Worm (Caenorhabditis elegans) whole organism, young adult: ENCODE data around the gene spe-51.

ENCODE experiments used
- B0035.1 ChIP-seq: sonication (generic microtip); optimal IDR thresholded peaks from 2 replicates; lab custom pipeline; 2016; ENCODE audit warnings: missing genetic modification characterization, mild to moderate bottlenecking, missing compliant biosample characterization, missing genotype, missing genetic modification reagents
- B0336.3 ChIP-seq: fragments of 200-800 bp; sonication (Bioruptor generic); IDR thresholded peaks from 2 replicates; pipeline ENCODE4 v1.3.6; 2022; ENCODE audit warnings: missing genetic modification characterization, missing compliant biosample characterization
- C06A6.2 ChIP-seq: fragments of 200-800 bp; sonication (Bioruptor generic); conservative IDR thresholded peaks from 2 replicates; pipeline ENCODE4 v1.3.6; 2022; ENCODE audit warnings: missing genetic modification characterization, missing compliant biosample characterization
- D2030.7 ChIP-seq: fragments of 200-800 bp; sonication (Bioruptor generic); IDR thresholded peaks from 2 replicates; pipeline ENCODE4 v1.3.6; 2022; ENCODE audit warnings: missing genetic modification reagents, missing genetic modification characterization, missing compliant biosample characterization
- F23B12.7 ChIP-seq: sonication (generic microtip); optimal IDR thresholded peaks from 2 replicates; lab custom pipeline; 2017; ENCODE audit warnings: missing genetic modification characterization, mild to moderate bottlenecking, missing compliant biosample characterization, antibody characterized with exemption, moderate library complexity; ENCODE audit not compliant: insufficient read depth
- F39B2.1 ChIP-seq: fragments of 200-800 bp; sonication (Bioruptor generic); IDR thresholded peaks from 2 replicates; pipeline ENCODE4 v1.3.6; 2022; ENCODE audit warnings: missing genetic modification reagents, missing genetic modification characterization, missing compliant biosample characterization
- F52B5.7 ChIP-seq: sonication (generic microtip); optimal IDR thresholded peaks from 2 replicates; lab custom pipeline; 2016; ENCODE audit warnings: mild to moderate bottlenecking, missing genetic modification characterization, missing compliant biosample characterization
- F57A8.1 ChIP-seq: fragments of 200-800 bp; sonication (Bioruptor generic); optimal IDR thresholded peaks from 2 replicates; lab custom pipeline; 2018; ENCODE audit warnings: mild to moderate bottlenecking, missing genetic modification characterization, moderate library complexity, missing compliant biosample characterization
- Y79H2A.3 ChIP-seq: fragments of 200-800 bp; sonication (Bioruptor generic); conservative IDR thresholded peaks from 2 replicates; pipeline ENCODE4 v1.3.6; 2022; ENCODE audit warnings: missing genetic modification reagents, missing genetic modification characterization, missing compliant biosample characterization
- akir-1 ChIP-seq: fragments of 200-800 bp; sonication (Bioruptor generic); optimal IDR thresholded peaks from 2 replicates; lab custom pipeline; 2018; ENCODE audit warnings: mild to moderate bottlenecking, missing genetic modification characterization, moderate library complexity, missing compliant biosample characterization
- ama-1 ChIP-seq, 3 experiments: fragments of 150-350 bp in 1 of 3; sonication (generic microtip) in 2 of 3; optimal IDR thresholded peaks; 2 replicates each; lab custom pipeline; 2014 to 2018; ENCODE audit warnings: missing biosample characterization in 2 of 3, missing genetic modification characterization in 2 of 3, missing genetic modification reagents in 2 of 3
- aptf-3 ChIP-seq: fragments of 200-800 bp; sonication (Bioruptor generic); IDR thresholded peaks from 2 replicates; pipeline ENCODE4 v1.3.6; 2022; ENCODE audit warnings: missing genetic modification characterization, missing compliant biosample characterization
- athp-1 ChIP-seq: sonication (generic microtip); optimal IDR thresholded peaks from 2 replicates; lab custom pipeline; 2017; ENCODE audit warnings: mild to moderate bottlenecking, missing genetic modification characterization, missing compliant biosample characterization
- bed-1 ChIP-seq: fragments of 200-800 bp; sonication (Bioruptor generic); IDR thresholded peaks from 2 replicates; pipeline ENCODE4 v1.3.6; 2022; ENCODE audit warnings: missing genetic modification reagents, missing genetic modification characterization, missing compliant biosample characterization
- ceh-27 ChIP-seq: fragments of 200-800 bp; sonication (Bioruptor generic); optimal IDR thresholded peaks from 2 replicates; lab custom pipeline; 2018; ENCODE audit warnings: mild to moderate bottlenecking, missing genetic modification characterization, moderate library complexity, missing compliant biosample characterization
- ceh-40 ChIP-seq: fragments of 200-800 bp; sonication (Bioruptor generic); IDR thresholded peaks from 2 replicates; pipeline ENCODE4 v1.3.6; 2022; ENCODE audit warnings: missing genetic modification characterization, missing compliant biosample characterization
- ceh-58 ChIP-seq: fragments of 200-800 bp; sonication (Bioruptor generic); IDR thresholded peaks from 2 replicates; pipeline ENCODE4 v1.3.6; 2022; ENCODE audit warnings: missing genetic modification characterization, missing compliant biosample characterization
- ceh-79 ChIP-seq: sonication (generic microtip); optimal IDR thresholded peaks from 2 replicates; lab custom pipeline; 2017; ENCODE audit warnings: mild to moderate bottlenecking, missing genetic modification characterization, missing compliant biosample characterization
- die-1 ChIP-seq: sonication (generic microtip); optimal IDR thresholded peaks from 2 replicates; lab custom pipeline; 2016; ENCODE audit warnings: missing genotype, mild to moderate bottlenecking, missing genetic modification characterization, missing compliant biosample characterization
- efl-1 ChIP-seq: fragments of 150-350 bp; optimal IDR thresholded peaks from 2 replicates; lab custom pipeline; 2014; ENCODE audit warnings: missing biosample characterization, missing genetic modification reagents, missing genetic modification characterization
- egl-44 ChIP-seq: fragments of 200-800 bp; sonication (Bioruptor generic); IDR thresholded peaks from 2 replicates; pipeline ENCODE4 v1.3.6; 2022; ENCODE audit warnings: missing genetic modification reagents, missing genetic modification characterization, missing compliant biosample characterization
- fkh-3 ChIP-seq: sonication (generic microtip); optimal IDR thresholded peaks from 2 replicates; lab custom pipeline; 2016; ENCODE audit warnings: mild to moderate bottlenecking, missing genetic modification characterization, missing compliant biosample characterization
- hmg-1.2 ChIP-seq: fragments of 200-800 bp; sonication (Bioruptor generic); IDR thresholded peaks from 2 replicates; pipeline ENCODE4 v1.3.6; 2022; ENCODE audit warnings: missing genetic modification reagents, missing genetic modification characterization, missing compliant biosample characterization
- hmg-20 ChIP-seq: fragments of 200-800 bp; sonication (Bioruptor generic); IDR thresholded peaks from 2 replicates; pipeline ENCODE4 v1.3.6; 2022; ENCODE audit warnings: missing genetic modification reagents, missing genetic modification characterization, missing compliant biosample characterization
- lin-35 ChIP-seq, 3 experiments: fragments of 150-350 bp in 2 of 3; sonication (generic microtip) in 1 of 3; optimal IDR thresholded peaks; 2 replicates each; lab custom pipeline; 2014 to 2018; ENCODE audit warnings: missing biosample characterization in 3 of 3, missing genetic modification characterization in 3 of 3, missing genetic modification reagents in 3 of 3
- lin-40 ChIP-seq: sonication (generic microtip); optimal IDR thresholded peaks from 2 replicates; lab custom pipeline; 2016; ENCODE audit warnings: missing genetic modification characterization, mild to moderate bottlenecking, missing compliant biosample characterization, missing genotype, missing genetic modification reagents
- madf-10 ChIP-seq: sonication (generic microtip); optimal IDR thresholded peaks from 2 replicates; lab custom pipeline; 2016; ENCODE audit warnings: mild to moderate bottlenecking, missing genetic modification characterization, missing compliant biosample characterization
- madf-8 ChIP-seq: fragments of 200-800 bp; sonication (Bioruptor generic); conservative IDR thresholded peaks from 2 replicates; pipeline ENCODE4 v1.3.6; 2022; ENCODE audit warnings: missing genetic modification reagents, missing genetic modification characterization, missing compliant biosample characterization
- mel-28 ChIP-seq: sonication (generic microtip); optimal IDR thresholded peaks from 2 replicates; lab custom pipeline; 2016; ENCODE audit warnings: borderline replicate concordance, mild to moderate bottlenecking, missing genetic modification characterization, missing compliant biosample characterization
- nhr-27 ChIP-seq: fragments of 200-800 bp; sonication (Bioruptor generic); optimal IDR thresholded peaks from 2 replicates; lab custom pipeline; 2018; ENCODE audit warnings: mild to moderate bottlenecking, missing genetic modification characterization, moderate library complexity, missing compliant biosample characterization
- pha-4 ChIP-seq: fragments of 150-350 bp; sonication (generic microtip); optimal IDR thresholded peaks from 2 replicates; lab custom pipeline; 2014; ENCODE audit warnings: missing biosample characterization, missing genetic modification reagents, missing genetic modification characterization
- rec-8 ChIP-seq, 2 experiments: sonication (generic microtip); optimal IDR thresholded peaks; 2 replicates each; lab custom pipeline; 2016; ENCODE audit warnings: mild to moderate bottlenecking in 2 of 2, missing genetic modification characterization in 2 of 2, missing genetic modification reagents in 2 of 2, missing genotype in 2 of 2, missing biosample characterization in 1 of 2, missing compliant biosample characterization in 1 of 2, moderate library complexity in 1 of 2
- sdz-38 ChIP-seq: sonication (generic microtip); optimal IDR thresholded peaks from 2 replicates; lab custom pipeline; 2016; ENCODE audit warnings: missing genotype, missing genetic modification characterization, missing compliant biosample characterization
- sea-2 ChIP-seq: fragments of 200-800 bp; sonication (Bioruptor generic); IDR thresholded peaks from 2 replicates; pipeline ENCODE4 v1.3.6; 2022; ENCODE audit warnings: missing genetic modification characterization, missing compliant biosample characterization
- snpc-1.1 ChIP-seq: sonication (generic microtip); optimal IDR thresholded peaks from 2 replicates; lab custom pipeline; 2017; ENCODE audit warnings: missing genetic modification characterization, mild to moderate bottlenecking, missing compliant biosample characterization, antibody characterized with exemption, moderate library complexity, missing genotype, missing genetic modification reagents; ENCODE audit not compliant: insufficient read depth
- snpc-1.3 ChIP-seq: sonication (generic microtip); optimal IDR thresholded peaks from 2 replicates; lab custom pipeline; 2017; ENCODE audit warnings: missing genetic modification characterization, mild to moderate bottlenecking, missing compliant biosample characterization, antibody characterized with exemption, moderate library complexity, missing genotype, missing genetic modification reagents; ENCODE audit not compliant: insufficient read depth
- tlf-1 ChIP-seq: fragments of 200-800 bp; sonication (Bioruptor generic); optimal IDR thresholded peaks from 2 replicates; lab custom pipeline; 2018; ENCODE audit warnings: mild to moderate bottlenecking, missing genetic modification characterization, missing compliant biosample characterization
- unc-62 ChIP-seq: fragments of 150-350 bp; optimal IDR thresholded peaks from 2 replicates; lab custom pipeline; 2014; ENCODE audit warnings: missing biosample characterization, missing genetic modification reagents, missing genetic modification characterization
- zfh-2 ChIP-seq: fragments of 200-800 bp; sonication (Bioruptor generic); conservative IDR thresholded peaks from 2 replicates; pipeline ENCODE4 v1.3.6; 2022; ENCODE audit warnings: missing genetic modification reagents, missing genetic modification characterization, missing compliant biosample characterization
- zim-3 ChIP-seq: sonication (generic microtip); optimal IDR thresholded peaks from 2 replicates; lab custom pipeline; 2017; ENCODE audit warnings: mild to moderate bottlenecking, missing genetic modification characterization, moderate library complexity, missing compliant biosample characterization
- ztf-18 ChIP-seq: sonication (generic microtip); optimal IDR thresholded peaks from 2 replicates; lab custom pipeline; 2016; ENCODE audit warnings: missing genotype, mild to moderate bottlenecking, missing genetic modification characterization, missing compliant biosample characterization
- ztf-22 ChIP-seq: fragments of 200-800 bp; sonication (Bioruptor generic); optimal IDR thresholded peaks from 2 replicates; lab custom pipeline; 2018; ENCODE audit warnings: mild to moderate bottlenecking, missing genetic modification characterization, moderate library complexity, missing compliant biosample characterization
- ztf-28 ChIP-seq: fragments of 200-800 bp; sonication (Bioruptor generic); IDR thresholded peaks from 2 replicates; pipeline ENCODE4 v1.3.6; 2022; ENCODE audit warnings: missing genetic modification reagents, missing genetic modification characterization, missing compliant biosample characterization
- ztf-3 ChIP-seq: fragments of 200-800 bp; sonication (Bioruptor generic); optimal IDR thresholded peaks from 2 replicates; lab custom pipeline; 2018; ENCODE audit warnings: mild to moderate bottlenecking, missing genetic modification characterization, missing compliant biosample characterization
- ztf-6 ChIP-seq: fragments of 200-800 bp; sonication (Bioruptor generic); IDR thresholded peaks from 2 replicates; pipeline ENCODE4 v1.3.6; 2022; ENCODE audit warnings: missing genetic modification reagents, missing genetic modification characterization, missing compliant biosample characterization

The spe-51 gene

ce11 chrIV:4705182-4705581 lies 12.6 kb downstream of the spe-51 start (continued):
- TF ChIP-seq B0336.3 (GFP tag; lab: Robert Waterston, UW) = peak; percentile 43; the same call in 1 of the 2 replicates
- TF ChIP-seq snpc-1.1 (tag; lab: Kevin White, UChicago) = no peak
- no peak for TF ChIP-seq zim-3
- no peak for TF ChIP-seq unc-62 (GFP tag; lab: Kevin White, UChicago)
- no peak for TF ChIP-seq ama-1 (optimal IDR thresholded peaks at IDR 0.05; lab: Kevin White, UChicago)
- no peak for TF ChIP-seq ama-1 (GFP tag; optimal IDR thresholded peaks at IDR 0.05; lab: Kevin White, UChicago)
- TF ChIP-seq egl-44 (GFP tag; lab: Robert Waterston, UW) = 0 out of 2 replicates have a peak, but pooled peaks have one; percentile 25
- no peak for TF ChIP-seq pha-4
- no peak for TF ChIP-seq F23B12.7 (tag; lab: Kevin White, UChicago)
- no peak for TF ChIP-seq efl-1 (GFP tag; lab: Kevin White, UChicago)
- TF ChIP-seq die-1 (tag; lab: Kevin White, UChicago) = no peak
- no peak for TF ChIP-seq snpc-1.3
- TF ChIP-seq sdz-38 = no peak
- no peak for TF ChIP-seq ceh-40 (GFP tag; lab: Robert Waterston, UW)
- no peak for TF ChIP-seq ztf-6 (GFP tag; lab: Robert Waterston, UW)
- TF ChIP-seq bed-1 (GFP tag; lab: Robert Waterston, UW) = no peak
- TF ChIP-seq hmg-1.2 (GFP tag; lab: Robert Waterston, UW) = peak; percentile 48; the same call in 1 of the 2 replicates
- TF ChIP-seq ztf-22 (GFP tag; lab: Kevin White, UChicago) = no peak
- no peak for TF ChIP-seq hmg-20 (GFP tag; lab: Robert Waterston, UW)
- TF ChIP-seq F39B2.1 = no peak
- TF ChIP-seq ztf-3 (GFP tag; lab: Kevin White, UChicago) = no peak
- peak in 1 of 3 experiments; percentile 28 for TF ChIP-seq lin-35 (GFP tag; optimal IDR thresholded peaks at IDR 0.05; lab: Kevin White, UChicago)
- peak; percentile 64 for TF ChIP-seq lin-40 (tag; lab: Kevin White, UChicago)
- TF ChIP-seq nhr-27 (tag; lab: Kevin White, UChicago) = no peak
- no peak for TF ChIP-seq F57A8.1 (GFP tag; lab: Kevin White, UChicago)
- TF ChIP-seq zfh-2 (GFP tag; lab: Robert Waterston, UW) = peak; percentile 97
- peak; percentile 72 for TF ChIP-seq ztf-18 (tag; lab: Kevin White, UChicago)
- no peak for TF ChIP-seq ceh-79 (tag; lab: Kevin White, UChicago)
- no peak for TF ChIP-seq sea-2 (GFP tag; lab: Robert Waterston, UW)
- TF ChIP-seq athp-1 = no peak
- TF ChIP-seq Y79H2A.3 (GFP tag; lab: Robert Waterston, UW) = no peak
- no peak for TF ChIP-seq rec-8 (tag; optimal IDR thresholded peaks at IDR 0.05; lab: Kevin White, UChicago)
- TF ChIP-seq F52B5.7 (tag; lab: Kevin White, UChicago) = no peak
- TF ChIP-seq ceh-58 (GFP tag; lab: Robert Waterston, UW) = no peak
- no peak for TF ChIP-seq tlf-1 (GFP tag; lab: Kevin White, UChicago)
- no peak for TF ChIP-seq B0035.1 (tag; lab: Kevin White, UChicago)
- no peak for TF ChIP-seq aptf-3
- TF ChIP-seq madf-8 (GFP tag; lab: Robert Waterston, UW) = no peak
- TF ChIP-seq ztf-28 (GFP tag; lab: Robert Waterston, UW) = no peak

ce11 chrIV:4705922-4706321 lies 13.4 kb downstream of the spe-51 start:
- no peak for TF ChIP-seq akir-1
- no peak for TF ChIP-seq C06A6.2 (GFP tag; lab: Robert Waterston, UW)
- TF ChIP-seq fkh-3 (tag; lab: Kevin White, UChicago) = no peak
- no peak for TF ChIP-seq D2030.7 (GFP tag; lab: Robert Waterston, UW)
- TF ChIP-seq ztf-6 (GFP tag; lab: Robert Waterston, UW) = no peak
- no peak for TF ChIP-seq mel-28 (tag; lab: Kevin White, UChicago)
- TF ChIP-seq ceh-27 (GFP tag; lab: Kevin White, UChicago) = no peak
- no peak for TF ChIP-seq madf-10
- TF ChIP-seq nhr-27 (tag; lab: Kevin White, UChicago) = peak; percentile 43
